Fruit fly (Drosophila melanogaster) whole organism, embryonic: Measurements from ENCODE around the gene CG3294.
A peak's percentile ranks its signal among the peaks of the same experiment; 100 is the strongest.

Source experiments
- Aef1 ChIP-seq: fragments of 200-800 bp; sonication (Bioruptor generic); IDR thresholded peaks from 3 replicates; pipeline ENCODE4 v1.3.6; 2022; ENCODE audit warnings: missing biosample characterization, missing genetic modification characterization
- B-H2 ChIP-seq: fragments of 200-800 bp; sonication (Bioruptor generic); optimal IDR thresholded peaks from 2 replicates; lab custom pipeline; 2018; ENCODE audit warnings: missing biosample characterization, mild to moderate bottlenecking, missing genetic modification characterization
- Bgb ChIP-seq: fragments of 200-800 bp; sonication (Bioruptor generic); IDR thresholded peaks from 2 replicates; pipeline ENCODE4 v1.3.6; 2022; ENCODE audit warnings: missing biosample characterization, missing genetic modification characterization; ENCODE audit not compliant: partially characterized antibody
- CG10209 ChIP-seq: fragments of 200-800 bp; sonication (Bioruptor generic); optimal IDR thresholded peaks from 3 replicates; lab custom pipeline; 2017; ENCODE audit warnings: missing biosample characterization, mild to moderate bottlenecking, missing genetic modification characterization, missing genetic modification reagents
- CG11696 ChIP-seq: fragments of 200-800 bp; sonication (Bioruptor generic); IDR thresholded peaks from 2 replicates; pipeline ENCODE4 v1.3.6; 2022; ENCODE audit warnings: missing biosample characterization, missing genetic modification characterization
- CG12219 ChIP-seq: fragments of 200-800 bp; sonication (Bioruptor generic); optimal IDR thresholded peaks from 3 replicates; lab custom pipeline; 2018; ENCODE audit warnings: missing biosample characterization, mild to moderate bottlenecking, missing genetic modification characterization
- CG12659 ChIP-seq: fragments of 200-800 bp; sonication (Bioruptor generic); optimal IDR thresholded peaks from 3 replicates; lab custom pipeline; 2017; ENCODE audit warnings: mild to moderate bottlenecking, missing biosample characterization, missing genetic modification reagents, missing genetic modification characterization
- CG14050 ChIP-seq: fragments of 200-800 bp; sonication (Bioruptor generic); IDR thresholded peaks from 3 replicates; pipeline ENCODE4 v1.3.6; 2022; ENCODE audit warnings: missing biosample characterization, missing genetic modification characterization
- CG14710 ChIP-seq: fragments of 200-800 bp; sonication (Bioruptor generic); optimal IDR thresholded peaks from 3 replicates; lab custom pipeline; 2019; ENCODE audit warnings: missing biosample characterization, mild to moderate bottlenecking, missing genetic modification characterization, moderate library complexity
- CG15269 ChIP-seq: fragments of 200-800 bp; sonication (Bioruptor generic); optimal IDR thresholded peaks from 2 replicates; lab custom pipeline; 2018; ENCODE audit warnings: missing biosample characterization, mild to moderate bottlenecking, missing genetic modification characterization, moderate library complexity
- CG16863 ChIP-seq: fragments of 200-800 bp; sonication (Bioruptor generic); optimal IDR thresholded peaks from 3 replicates; lab custom pipeline; 2016; ENCODE audit warnings: missing biosample characterization, missing genetic modification characterization
- CG17912 ChIP-seq: fragments of 200-800 bp; sonication (Bioruptor generic); optimal IDR thresholded peaks from 2 replicates; lab custom pipeline; 2018; ENCODE audit warnings: missing biosample characterization, mild to moderate bottlenecking, missing genetic modification characterization
- CG18476 ChIP-seq: fragments of 200-800 bp; sonication (Bioruptor generic); optimal IDR thresholded peaks from 2 replicates; lab custom pipeline; 2016; ENCODE audit warnings: missing biosample characterization, mild to moderate bottlenecking, missing genetic modification characterization
- CG18619 ChIP-seq: fragments of 200-800 bp; sonication (Bioruptor generic); optimal IDR thresholded peaks from 3 replicates; lab custom pipeline; 2017; ENCODE audit warnings: missing biosample characterization, mild to moderate bottlenecking, missing genetic modification characterization
- CG4282 ChIP-seq: fragments of 200-800 bp; sonication (Bioruptor generic); optimal IDR thresholded peaks from 2 replicates; lab custom pipeline; 2016; ENCODE audit warnings: missing biosample characterization, missing genetic modification characterization
- CG6689 ChIP-seq: fragments of 200-800 bp; sonication (Bioruptor generic); IDR thresholded peaks from 2 replicates; pipeline ENCODE4 v1.3.6; 2022; ENCODE audit warnings: missing biosample characterization, missing genetic modification characterization
- CG6765 ChIP-seq: fragments of 200-800 bp; sonication (Bioruptor generic); optimal IDR thresholded peaks from 3 replicates; lab custom pipeline; 2017; ENCODE audit warnings: missing biosample characterization, mild to moderate bottlenecking, missing genetic modification characterization
- CG7372 ChIP-seq: fragments of 200-800 bp; sonication (Bioruptor generic); IDR thresholded peaks from 2 replicates; pipeline ENCODE4 v1.3.6; 2022; ENCODE audit warnings: missing biosample characterization, missing genetic modification characterization
- CG9817 ChIP-seq: fragments of 200-800 bp; sonication (Bioruptor generic); optimal IDR thresholded peaks from 2 replicates; lab custom pipeline; 2018; ENCODE audit warnings: missing biosample characterization, mild to moderate bottlenecking, missing genetic modification characterization, moderate library complexity
- D ChIP-seq, 2 experiments: fragments of 200-800 bp in 1 of 2; fragments of >200 bp in 1 of 2; sonication (Bioruptor generic) in 1 of 2; optimal IDR thresholded peaks; 2 replicates in 1 of 2; 3 replicates in 1 of 2; lab custom pipeline; 2017; ENCODE audit warnings: mild to moderate bottlenecking in 1 of 2, missing biosample characterization in 1 of 2, missing genetic modification characterization in 1 of 2, missing genetic modification reagents in 1 of 2
- Doc3 ChIP-seq: fragments of 200-800 bp; sonication (Bioruptor generic); IDR thresholded peaks from 3 replicates; pipeline ENCODE4 v1.3.6; 2022; ENCODE audit warnings: missing biosample characterization, missing genetic modification characterization; ENCODE audit not compliant: partially characterized antibody
- Gug ChIP-seq: fragments of 200-800 bp; sonication (Bioruptor generic); IDR thresholded peaks from 4 replicates; pipeline ENCODE4 v1.3.6; 2022; ENCODE audit warnings: missing biosample characterization, missing genetic modification characterization
- Lhr ChIP-seq: fragments of 200-800 bp; sonication (Bioruptor generic); optimal IDR thresholded peaks from 3 replicates; lab custom pipeline; 2017; ENCODE audit warnings: mild to moderate bottlenecking, missing biosample characterization, missing genetic modification reagents, missing genetic modification characterization
- MTF-1 ChIP-seq: fragments of 200-800 bp; sonication (Bioruptor generic); optimal IDR thresholded peaks from 2 replicates; lab custom pipeline; 2018; ENCODE audit warnings: missing biosample characterization, mild to moderate bottlenecking, missing genetic modification characterization, borderline replicate concordance
- Max ChIP-seq: fragments of 200-800 bp; sonication (Bioruptor generic); optimal IDR thresholded peaks from 2 replicates; lab custom pipeline; 2016; ENCODE audit warnings: missing biosample characterization, mild to moderate bottlenecking, missing genetic modification characterization
- NFAT ChIP-seq: fragments of 200-800 bp; sonication (Bioruptor generic); IDR thresholded peaks from 2 replicates; pipeline ENCODE4 v1.3.6; 2022; ENCODE audit warnings: missing biosample characterization, missing genetic modification characterization
- Nf-YA ChIP-seq: fragments of 200-800 bp; sonication (Bioruptor generic); IDR thresholded peaks from 2 replicates; pipeline ENCODE4 v1.3.6; 2022; ENCODE audit warnings: missing biosample characterization, missing genetic modification characterization
- PHDP ChIP-seq: fragments of 200-800 bp; sonication (Bioruptor generic); optimal IDR thresholded peaks from 3 replicates; lab custom pipeline; 2018; ENCODE audit warnings: missing biosample characterization, mild to moderate bottlenecking, missing genetic modification characterization, moderate library complexity
- Rfx ChIP-seq: fragments of 200-800 bp; sonication (Bioruptor generic); IDR thresholded peaks from 2 replicates; pipeline ENCODE4 v1.3.6; 2022; ENCODE audit warnings: missing biosample characterization, missing genetic modification characterization
- Sry-δ ChIP-seq: fragments of 200-800 bp; sonication (Bioruptor generic); optimal IDR thresholded peaks from 2 replicates; lab custom pipeline; 2016; ENCODE audit warnings: missing biosample characterization, missing genetic modification characterization
- Vsx1 ChIP-seq: fragments of 200-800 bp; sonication (Bioruptor generic); optimal IDR thresholded peaks from 2 replicates; lab custom pipeline; 2017; ENCODE audit warnings: missing biosample characterization, mild to moderate bottlenecking, missing genetic modification characterization, missing genetic modification reagents
- cato ChIP-seq: fragments of 200-800 bp; sonication (Bioruptor generic); optimal IDR thresholded peaks from 2 replicates; lab custom pipeline; 2016; ENCODE audit warnings: missing biosample characterization, missing genetic modification characterization, borderline replicate concordance
- cwo ChIP-seq: fragments of 200-800 bp; sonication (Bioruptor generic); optimal IDR thresholded peaks from 3 replicates; lab custom pipeline; 2017; ENCODE audit warnings: missing biosample characterization, missing genetic modification characterization, mild to moderate bottlenecking, moderate library complexity, missing genetic modification reagents
- da ChIP-seq: fragments of 200-800 bp; sonication (Bioruptor generic); optimal IDR thresholded peaks from 2 replicates; lab custom pipeline; 2016; ENCODE audit warnings: missing biosample characterization, missing genetic modification characterization
- dati ChIP-seq: fragments of 200-800 bp; sonication (Bioruptor generic); IDR thresholded peaks from 2 replicates; pipeline ENCODE4 v1.3.6; 2022; ENCODE audit warnings: missing biosample characterization, missing genetic modification characterization
- dmrt11E ChIP-seq: fragments of 200-800 bp; sonication (Bioruptor generic); optimal IDR thresholded peaks from 3 replicates; lab custom pipeline; 2018; ENCODE audit warnings: missing biosample characterization, mild to moderate bottlenecking, missing genetic modification characterization, moderate library complexity
- fd3F ChIP-seq: fragments of 200-800 bp; sonication (Bioruptor generic); optimal IDR thresholded peaks from 2 replicates; lab custom pipeline; 2018; ENCODE audit warnings: missing biosample characterization, mild to moderate bottlenecking, missing genetic modification characterization, moderate library complexity
- gcm2 ChIP-seq: fragments of 200-800 bp; sonication (Bioruptor generic); optimal IDR thresholded peaks from 2 replicates; lab custom pipeline; 2016; ENCODE audit warnings: missing biosample characterization, missing genetic modification characterization
- grn ChIP-seq: fragments of 200-800 bp; sonication (Bioruptor generic); optimal IDR thresholded peaks from 3 replicates; lab custom pipeline; 2017; ENCODE audit warnings: missing biosample characterization, missing genetic modification characterization
- gsb-n ChIP-seq: fragments of 200-800 bp; sonication (Bioruptor generic); optimal IDR thresholded peaks from 3 replicates; lab custom pipeline; 2018; ENCODE audit warnings: missing biosample characterization, mild to moderate bottlenecking, missing genetic modification characterization
- lilli ChIP-seq: fragments of 200-800 bp; sonication (Bioruptor generic); optimal IDR thresholded peaks from 3 replicates; lab custom pipeline; 2016; ENCODE audit warnings: missing biosample characterization, missing genetic modification characterization
- pros ChIP-seq: fragments of 200-800 bp; sonication (Bioruptor generic); optimal IDR thresholded peaks from 3 replicates; lab custom pipeline; 2019; ENCODE audit warnings: missing biosample characterization, mild to moderate bottlenecking, missing genetic modification characterization, moderate library complexity
- rib ChIP-seq: fragments of 200-800 bp; sonication (Bioruptor generic); IDR thresholded peaks from 2 replicates; pipeline ENCODE4 v1.3.6; 2022; ENCODE audit warnings: missing biosample characterization, missing genetic modification characterization
- salm ChIP-seq: fragments of 200-800 bp; sonication (Bioruptor generic); optimal IDR thresholded peaks from 2 replicates; lab custom pipeline; 2018; ENCODE audit warnings: missing biosample characterization, mild to moderate bottlenecking, missing genetic modification characterization
- sim ChIP-seq: fragments of 200-800 bp; sonication (Bioruptor generic); IDR thresholded peaks from 2 replicates; pipeline ENCODE4 v1.3.6; 2022; ENCODE audit warnings: missing biosample characterization, missing genetic modification characterization
- sima ChIP-seq: fragments of 200-800 bp; sonication (Bioruptor generic); optimal IDR thresholded peaks from 2 replicates; lab custom pipeline; 2016; ENCODE audit warnings: missing biosample characterization, missing genetic modification characterization
- z ChIP-seq: fragments of 200-800 bp; sonication (Bioruptor generic); IDR thresholded peaks from 3 replicates; pipeline ENCODE4 v1.3.6; 2022; ENCODE audit warnings: missing biosample characterization, missing genetic modification characterization
- zfh1 ChIP-seq: fragments of 200-800 bp; sonication (Bioruptor generic); IDR thresholded peaks from 3 replicates; pipeline ENCODE4 v1.3.6; 2022; ENCODE audit warnings: missing biosample characterization, missing genetic modification characterization
- zfh2 ChIP-seq: fragments of 200-800 bp; sonication (Bioruptor generic); optimal IDR thresholded peaks from 2 replicates; lab custom pipeline; 2016; ENCODE audit warnings: missing biosample characterization, missing genetic modification characterization

The CG3294 gene

dm6 chr2L:4810044-4810609 lies 15.8 kb downstream of the CG3294 start (continued):
- peak; percentile 31; the same call in 1 of the 2 replicates for TF ChIP-seq Nf-YA (GFP tag; lab: Robert Waterston, UW)
- TF ChIP-seq lilli (GFP tag; lab: Kevin White, UChicago) = peak; percentile 30
- TF ChIP-seq grn (GFP tag; lab: Kevin White, UChicago) = no peak
- TF ChIP-seq dati (GFP tag; lab: Robert Waterston, UW) = no peak
- no peak for TF ChIP-seq cwo (GFP tag; lab: Kevin White, UChicago)
- no peak for TF ChIP-seq Vsx1
- peak; percentile 100 for TF ChIP-seq Lhr (GFP tag; lab: Kevin White, UChicago)
- TF ChIP-seq B-H2 (GFP tag; lab: Kevin White, UChicago) = peak; percentile 71
- 0 out of 2 replicates have a peak, but pooled peaks have one; percentile 26 for TF ChIP-seq CG7372 (GFP tag; lab: Robert Waterston, UW)
- peak; percentile 8; the same call in 1 of the 3 replicates for TF ChIP-seq zfh1
- TF ChIP-seq CG16863 (GFP tag; lab: Kevin White, UChicago) = no peak
- no peak for TF ChIP-seq NFAT (GFP tag; lab: Robert Waterston, UW)
- peak; percentile 37; the same call in 1 of the 3 replicates for TF ChIP-seq Aef1 (GFP tag; lab: Robert Waterston, UW)
- no peak for TF ChIP-seq CG4282
- TF ChIP-seq CG14710 (tag; lab: Kevin White, UChicago) = peak; percentile 37
- TF ChIP-seq da = no peak
- no peak for TF ChIP-seq CG11696 (GFP tag; lab: Robert Waterston, UW)
- no peak for TF ChIP-seq CG6765 (GFP tag; lab: Kevin White, UChicago)
- no peak for TF ChIP-seq sim (GFP tag; lab: Robert Waterston, UW)
- no peak for TF ChIP-seq salm
- no peak for TF ChIP-seq D (optimal IDR thresholded peaks at IDR 0.05; lab: Kevin White, UChicago)
- no peak for TF ChIP-seq D (GFP tag; optimal IDR thresholded peaks at IDR 0.05; lab: Kevin White, UChicago)
- peak; percentile 72 for TF ChIP-seq PHDP (tag; lab: Kevin White, UChicago)
- peak; percentile 17 for TF ChIP-seq CG9817
- no peak for TF ChIP-seq CG12219 (GFP tag; lab: Kevin White, UChicago)
- TF ChIP-seq pros (GFP tag; lab: Kevin White, UChicago) = peak; percentile 42
- TF ChIP-seq zfh2 (GFP tag; lab: Kevin White, UChicago) = peak; percentile 12
- TF ChIP-seq dmrt11E (tag; lab: Kevin White, UChicago) = peak; percentile 46
- no peak for TF ChIP-seq sima (GFP tag; lab: Kevin White, UChicago)
- no peak for TF ChIP-seq CG14050 (GFP tag; lab: Robert Waterston, UW)
- TF ChIP-seq CG18476 (GFP tag; lab: Kevin White, UChicago) = no peak
- TF ChIP-seq CG17912 (GFP tag; lab: Kevin White, UChicago) = peak; percentile 79
- TF ChIP-seq CG6689 = peak; percentile 14; the same call in 1 of the 2 replicates
- peak; percentile 71 for TF ChIP-seq CG12659 (GFP tag; lab: Kevin White, UChicago)
- no peak for TF ChIP-seq gcm2 (GFP tag; lab: Kevin White, UChicago)
- peak; percentile 66; the same call in 1 of the 2 replicates for TF ChIP-seq rib (GFP tag; lab: Robert Waterston, UW)
- peak; percentile 54 for TF ChIP-seq MTF-1 (GFP tag; lab: Kevin White, UChicago)
- TF ChIP-seq CG15269 (tag; lab: Kevin White, UChicago) = peak; percentile 58
- TF ChIP-seq z (GFP tag; lab: Robert Waterston, UW) = peak; percentile 53; the same call in 1 of the 3 replicates
- no peak for TF ChIP-seq CG10209 (GFP tag; lab: Kevin White, UChicago)
- peak; percentile 73 for TF ChIP-seq Rfx (GFP tag; lab: Robert Waterston, UW)
- no peak for TF ChIP-seq cato (GFP tag; lab: Kevin White, UChicago)
- TF ChIP-seq Sry-δ = no peak
- TF ChIP-seq Doc3 = no peak
- TF ChIP-seq Gug (GFP tag; lab: Robert Waterston, UW) = no peak
- TF ChIP-seq gsb-n = peak; percentile 24
- TF ChIP-seq Bgb = peak; percentile 72; the same call in 1 of the 2 replicates
- TF ChIP-seq Max (GFP tag; lab: Kevin White, UChicago) = peak; percentile 64
- TF ChIP-seq fd3F (GFP tag; lab: Kevin White, UChicago) = peak; percentile 14
- TF ChIP-seq CG18619 (GFP tag; lab: Kevin White, UChicago) = peak; percentile 25
